Fruit fly (Drosophila melanogaster) whole organism, embryonic: ENCODE measurements around the gene Prx4.
A peak's percentile ranks its signal among the peaks of the same experiment; 100 is the strongest.

Experiments used
- Adf1 ChIP-seq: fragments of 200-800 bp; sonication (Bioruptor generic); IDR thresholded peaks from 2 replicates; pipeline ENCODE4 v1.3.6; 2022; ENCODE audit warnings: missing biosample characterization, missing genetic modification characterization
- Awh ChIP-seq: fragments of 200-800 bp; sonication (Bioruptor generic); IDR thresholded peaks from 2 replicates; pipeline ENCODE4, ENCODE4 v1.3.6; 2022; ENCODE audit warnings: missing biosample characterization, missing genetic modification characterization
- BEAF-32 ChIP-seq: fragments of 200-800 bp; sonication (Bioruptor generic); optimal IDR thresholded peaks from 3 replicates; lab custom pipeline; 2017; ENCODE audit warnings: missing biosample characterization, missing genetic modification characterization, mild to moderate bottlenecking, moderate library complexity, missing genetic modification reagents
- Bgb ChIP-seq: fragments of 200-800 bp; sonication (Bioruptor generic); IDR thresholded peaks from 2 replicates; pipeline ENCODE4 v1.3.6; 2022; ENCODE audit warnings: missing biosample characterization, missing genetic modification characterization; ENCODE audit not compliant: partially characterized antibody
- CG10147 ChIP-seq: fragments of 200-800 bp; sonication (Bioruptor generic); optimal IDR thresholded peaks from 2 replicates; lab custom pipeline; 2019; ENCODE audit warnings: missing biosample characterization, mild to moderate bottlenecking, missing genetic modification characterization, moderate library complexity
- CG11247 ChIP-seq: fragments of 200-800 bp; sonication (Bioruptor generic); IDR thresholded peaks from 2 replicates; pipeline ENCODE4 v1.3.6; 2022; ENCODE audit warnings: missing biosample characterization, missing genetic modification characterization
- CG11456 ChIP-seq: fragments of 200-800 bp; sonication (Bioruptor generic); IDR thresholded peaks from 3 replicates; pipeline ENCODE4 v1.3.6; 2022; ENCODE audit warnings: missing biosample characterization, missing genetic modification characterization
- CG11695 ChIP-seq: fragments of 200-800 bp; sonication (Bioruptor generic); IDR thresholded peaks from 3 replicates; pipeline ENCODE4 v1.3.6; 2022; ENCODE audit warnings: missing biosample characterization, missing genetic modification characterization
- CG11723 ChIP-seq: fragments of 200-800 bp; sonication (Bioruptor generic); optimal IDR thresholded peaks from 2 replicates; lab custom pipeline; 2017; ENCODE audit warnings: missing biosample characterization, mild to moderate bottlenecking, missing genetic modification characterization
- CG12299 ChIP-seq: fragments of 200-800 bp; sonication (Bioruptor generic); optimal IDR thresholded peaks from 2 replicates; lab custom pipeline; 2018; ENCODE audit warnings: missing biosample characterization, mild to moderate bottlenecking, missing genetic modification characterization
- CG12942 ChIP-seq: fragments of 200-800 bp; sonication (Bioruptor generic); optimal IDR thresholded peaks from 3 replicates; lab custom pipeline; 2016; ENCODE audit warnings: missing biosample characterization, missing genetic modification characterization
- CG14441 ChIP-seq: fragments of 200-800 bp; sonication (Bioruptor generic); IDR thresholded peaks from 2 replicates; pipeline ENCODE4 v1.3.6; 2022; ENCODE audit warnings: missing biosample characterization, missing genetic modification characterization
- CG17802 ChIP-seq: fragments of 200-800 bp; sonication (Bioruptor generic); optimal IDR thresholded peaks from 2 replicates; lab custom pipeline; 2018; ENCODE audit warnings: missing biosample characterization, mild to moderate bottlenecking, missing genetic modification characterization, moderate library complexity
- CG1832 ChIP-seq: fragments of 200-800 bp; sonication (Bioruptor generic); optimal IDR thresholded peaks from 2 replicates; lab custom pipeline; 2017; ENCODE audit warnings: missing biosample characterization, mild to moderate bottlenecking, missing genetic modification characterization, inconsistent platforms
- CG2129 ChIP-seq: fragments of 200-800 bp; sonication (Bioruptor generic); IDR thresholded peaks from 2 replicates; pipeline ENCODE4 v1.3.6; 2022; ENCODE audit warnings: missing biosample characterization, missing genetic modification characterization; ENCODE audit not compliant: partially characterized antibody
- CG30431 ChIP-seq: fragments of 200-800 bp; sonication (Bioruptor generic); optimal IDR thresholded peaks from 2 replicates; lab custom pipeline; 2017; ENCODE audit warnings: missing biosample characterization, missing genetic modification characterization
- CG32772 ChIP-seq: fragments of 200-800 bp; sonication (Bioruptor generic); IDR thresholded peaks from 2 replicates; pipeline ENCODE4 v1.3.6; 2022; ENCODE audit warnings: missing biosample characterization, missing genetic modification characterization
- CG33213 ChIP-seq: fragments of 200-800 bp; sonication (Bioruptor generic); optimal IDR thresholded peaks from 3 replicates; lab custom pipeline; 2016; ENCODE audit warnings: missing biosample characterization, missing genetic modification characterization
- CG3726 ChIP-seq: fragments of 200-800 bp; sonication (Bioruptor generic); IDR thresholded peaks from 3 replicates; pipeline ENCODE4, ENCODE4 v1.3.6; 2022; ENCODE audit warnings: missing biosample characterization, missing genetic modification characterization
- CG4424 ChIP-seq: fragments of 200-800 bp; sonication (Bioruptor generic); optimal IDR thresholded peaks from 3 replicates; lab custom pipeline; 2016; ENCODE audit warnings: missing biosample characterization, missing genetic modification characterization
- CG7271 ChIP-seq: fragments of 200-800 bp; sonication (Bioruptor generic); optimal IDR thresholded peaks from 2 replicates; lab custom pipeline; 2018; ENCODE audit warnings: missing biosample characterization, mild to moderate bottlenecking, missing genetic modification characterization, moderate library complexity
- CG7745 ChIP-seq: fragments of 200-800 bp; sonication (Bioruptor generic); optimal IDR thresholded peaks from 2 replicates; lab custom pipeline; 2018; ENCODE audit warnings: missing biosample characterization, mild to moderate bottlenecking, missing genetic modification characterization, moderate library complexity
- CkIIα-i1 ChIP-seq: fragments of 200-800 bp; sonication (Bioruptor generic); IDR thresholded peaks from 2 replicates; pipeline ENCODE4 v1.3.6; 2022; ENCODE audit warnings: missing biosample characterization, missing genetic modification characterization
- Dip2 ChIP-seq: fragments of 200-800 bp; sonication (Bioruptor generic); IDR thresholded peaks from 2 replicates; pipeline ENCODE4 v1.3.6; 2022; ENCODE audit warnings: missing biosample characterization, missing genetic modification characterization
- E2f1 ChIP-seq: fragments of 200-800 bp; sonication (Bioruptor generic); IDR thresholded peaks from 2 replicates; pipeline ENCODE4 v1.3.6; 2022; ENCODE audit warnings: missing biosample characterization, missing genetic modification characterization
- MBD-R2 ChIP-seq: fragments of 200-800 bp; sonication (Bioruptor generic); IDR thresholded peaks from 2 replicates; pipeline ENCODE4 v1.3.6; 2022; ENCODE audit warnings: missing biosample characterization, missing genetic modification characterization
- Mes4 ChIP-seq: fragments of 200-800 bp; sonication (Bioruptor generic); optimal IDR thresholded peaks from 2 replicates; lab custom pipeline; 2016; ENCODE audit warnings: missing biosample characterization, missing genetic modification characterization
- NfI ChIP-seq: fragments of 200-800 bp; sonication (Bioruptor generic); optimal IDR thresholded peaks from 3 replicates; lab custom pipeline; 2018; ENCODE audit warnings: missing biosample characterization, mild to moderate bottlenecking, missing genetic modification characterization, moderate library complexity
- da ChIP-seq: fragments of 200-800 bp; sonication (Bioruptor generic); optimal IDR thresholded peaks from 2 replicates; lab custom pipeline; 2016; ENCODE audit warnings: missing biosample characterization, missing genetic modification characterization
- dati ChIP-seq: fragments of 200-800 bp; sonication (Bioruptor generic); IDR thresholded peaks from 2 replicates; pipeline ENCODE4 v1.3.6; 2022; ENCODE audit warnings: missing biosample characterization, missing genetic modification characterization
- emc ChIP-seq: fragments of 200-800 bp; sonication (Bioruptor generic); optimal IDR thresholded peaks from 2 replicates; lab custom pipeline; 2016; ENCODE audit warnings: missing biosample characterization, missing genetic modification characterization
- en ChIP-seq: fragments of 200-800 bp; sonication (Bioruptor generic); optimal IDR thresholded peaks from 2 replicates; lab custom pipeline; 2016; ENCODE audit warnings: missing biosample characterization, missing genetic modification characterization
- fru ChIP-seq: fragments of >200 bp; optimal IDR thresholded peaks from 2 replicates; lab custom pipeline; 2017
- gce ChIP-seq: fragments of 200-800 bp; sonication (Bioruptor generic); IDR thresholded peaks from 3 replicates; pipeline ENCODE4 v1.3.6; 2022; ENCODE audit warnings: missing biosample characterization, missing genetic modification characterization
- hbn ChIP-seq: fragments of 200-800 bp; sonication (Bioruptor generic); IDR thresholded peaks from 2 replicates; pipeline ENCODE4 v1.3.6; 2022; ENCODE audit warnings: missing biosample characterization, missing genetic modification characterization; ENCODE audit not compliant: partially characterized antibody
- luna ChIP-seq: fragments of 200-800 bp; sonication (Bioruptor generic); optimal IDR thresholded peaks from 2 replicates; lab custom pipeline; 2016; ENCODE audit warnings: missing biosample characterization, missing genetic modification characterization
- nmo ChIP-seq: fragments of 200-800 bp; sonication (Bioruptor generic); optimal IDR thresholded peaks from 2 replicates; lab custom pipeline; 2018; ENCODE audit warnings: missing biosample characterization, mild to moderate bottlenecking, missing genetic modification characterization, moderate library complexity
- org-1 ChIP-seq: fragments of 200-800 bp; sonication (Bioruptor generic); optimal IDR thresholded peaks from 2 replicates; lab custom pipeline; 2017; ENCODE audit warnings: missing biosample characterization, missing genetic modification characterization
- phol ChIP-seq: fragments of 200-800 bp; sonication (Bioruptor generic); optimal IDR thresholded peaks from 3 replicates; lab custom pipeline; 2018; ENCODE audit warnings: missing biosample characterization, mild to moderate bottlenecking, missing genetic modification characterization, moderate library complexity
- salm ChIP-seq: fragments of 200-800 bp; sonication (Bioruptor generic); optimal IDR thresholded peaks from 2 replicates; lab custom pipeline; 2018; ENCODE audit warnings: missing biosample characterization, mild to moderate bottlenecking, missing genetic modification characterization
- schlank ChIP-seq: fragments of 200-800 bp; sonication (Bioruptor generic); optimal IDR thresholded peaks from 2 replicates; lab custom pipeline; 2018; ENCODE audit warnings: missing biosample characterization, mild to moderate bottlenecking, missing genetic modification characterization
- sens-2 ChIP-seq: fragments of 200-800 bp; sonication (Bioruptor generic); IDR thresholded peaks from 2 replicates; pipeline ENCODE4 v1.3.6; 2022; ENCODE audit warnings: missing biosample characterization, missing genetic modification characterization
- seq ChIP-seq: fragments of 200-800 bp; sonication (Bioruptor generic); IDR thresholded peaks from 2 replicates; pipeline ENCODE4 v1.3.6; 2022; ENCODE audit warnings: missing biosample characterization, missing genetic modification characterization
- sim ChIP-seq: fragments of 200-800 bp; sonication (Bioruptor generic); IDR thresholded peaks from 2 replicates; pipeline ENCODE4 v1.3.6; 2022; ENCODE audit warnings: missing biosample characterization, missing genetic modification characterization
- sr ChIP-seq: fragments of 200-800 bp; sonication (Bioruptor generic); IDR thresholded peaks from 3 replicates; pipeline ENCODE4 v1.3.6; 2022; ENCODE audit warnings: missing biosample characterization, missing genetic modification characterization
- ssp ChIP-seq: fragments of 200-800 bp; sonication (Bioruptor generic); IDR thresholded peaks from 2 replicates; pipeline ENCODE4 v1.3.6; 2022; ENCODE audit warnings: missing biosample characterization, missing genetic modification characterization
- toy ChIP-seq: fragments of 200-800 bp; sonication (Bioruptor generic); IDR thresholded peaks from 2 replicates; pipeline ENCODE4 v1.3.6; 2022; ENCODE audit warnings: missing biosample characterization, missing genetic modification characterization
- trem ChIP-seq: fragments of 200-800 bp; optimal IDR thresholded peaks from 3 replicates; lab custom pipeline; 2019; ENCODE audit warnings: missing biosample characterization, mild to moderate bottlenecking, missing genetic modification characterization, moderate library complexity
- ttk ChIP-seq: fragments of 200-800 bp; sonication (Bioruptor generic); IDR thresholded peaks from 2 replicates; pipeline ENCODE4 v2.1.2; 2022; ENCODE audit warnings: missing biosample characterization, missing genetic modification characterization
- unc-4 ChIP-seq: fragments of 200-800 bp; sonication (Bioruptor generic); IDR thresholded peaks from 2 replicates; pipeline ENCODE4 v1.3.6; 2022; ENCODE audit warnings: missing biosample characterization, missing genetic modification characterization; ENCODE audit not compliant: partially characterized antibody
- unpg ChIP-seq: fragments of 200-800 bp; sonication (Bioruptor generic); optimal IDR thresholded peaks from 3 replicates; lab custom pipeline; 2018; ENCODE audit warnings: missing biosample characterization, mild to moderate bottlenecking, missing genetic modification characterization, moderate library complexity
- vvl ChIP-seq: fragments of 200-800 bp; sonication (Bioruptor generic); IDR thresholded peaks from 2 replicates; pipeline ENCODE4 v1.3.6; 2022; ENCODE audit warnings: missing biosample characterization, missing genetic modification characterization

Prx4 gene

DNA sequence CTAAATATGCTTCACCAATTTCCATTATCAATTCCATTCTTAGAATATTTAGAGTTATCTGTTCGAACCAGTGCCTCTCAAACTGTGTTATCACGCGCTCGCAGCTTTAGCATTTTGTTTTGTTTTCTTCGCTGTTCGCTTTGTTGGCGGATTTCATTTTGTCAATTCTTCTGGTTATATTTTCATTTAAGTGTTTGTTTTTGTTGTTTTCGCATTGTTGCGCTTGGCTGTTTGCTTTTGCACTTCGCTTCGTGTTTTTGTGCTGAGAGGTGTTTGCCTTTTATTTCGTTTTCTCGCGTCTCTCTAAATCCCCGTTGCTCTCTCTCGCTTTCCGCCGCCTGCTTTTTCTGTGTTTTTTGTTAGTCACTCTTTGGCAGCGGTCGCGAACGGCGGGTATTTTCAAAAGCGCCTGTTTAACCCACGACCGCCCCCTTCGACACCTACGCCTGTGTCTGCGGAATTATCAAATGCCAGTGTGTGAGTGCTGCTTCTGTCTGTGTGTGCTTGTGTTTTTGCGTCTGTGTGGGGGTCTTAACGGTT lies 35.5 kb downstream of the Prx4 start (continued):
- TF ChIP-seq CG17802 (tag; lab: Kevin White, UChicago) = no peak
- TF ChIP-seq vvl (GFP tag; lab: Robert Waterston, UW) = peak; percentile 75
- peak; percentile 96 for TF ChIP-seq sr
- TF ChIP-seq nmo (GFP tag; lab: Kevin White, UChicago) = no peak
- no peak for TF ChIP-seq CG33213
- no peak for TF ChIP-seq ssp (GFP tag; lab: Robert Waterston, UW)
- TF ChIP-seq NfI (GFP tag; lab: Kevin White, UChicago) = peak; percentile 35
- TF ChIP-seq seq (GFP tag; lab: Robert Waterston, UW) = peak; percentile 30; the same call in 1 of the 2 replicates
- no peak for TF ChIP-seq da (GFP tag; lab: Kevin White, UChicago)
- TF ChIP-seq CG2129 (GFP tag; lab: Robert Waterston, UW) = no peak
- TF ChIP-seq trem (tag; lab: Kevin White, UChicago) = no peak
- TF ChIP-seq CG30431 (GFP tag; lab: Kevin White, UChicago) = no peak
- TF ChIP-seq salm (tag; lab: Kevin White, UChicago) = no peak
- TF ChIP-seq unc-4 (GFP tag; lab: Robert Waterston, UW) = no peak
- TF ChIP-seq Adf1 (GFP tag; lab: Robert Waterston, UW) = peak; percentile 74
- TF ChIP-seq CG10147 (GFP tag; lab: Kevin White, UChicago) = no peak
- peak; percentile 73 for TF ChIP-seq Awh (GFP tag; lab: Robert Waterston, UW)
- TF ChIP-seq CG11695 = peak; percentile 52; the same call in 2 of the 3 replicates
- peak; percentile 57 for TF ChIP-seq CG11247 (GFP tag; lab: Robert Waterston, UW)
- peak; percentile 49; the same call in 2 of the 3 replicates for TF ChIP-seq CG11456 (GFP tag; lab: Robert Waterston, UW)
- no peak for TF ChIP-seq CG7745 (tag; lab: Kevin White, UChicago)
- peak; percentile 37; the same call in 1 of the 2 replicates for TF ChIP-seq CG32772 (GFP tag; lab: Robert Waterston, UW)
- no peak for TF ChIP-seq en (GFP tag; lab: Kevin White, UChicago)
- TF ChIP-seq CG12942 (GFP tag; lab: Kevin White, UChicago) = no peak
- no peak for TF ChIP-seq CG12299 (tag; lab: Kevin White, UChicago)
- no peak for TF ChIP-seq fru (lab: Kevin White, UChicago)
- TF ChIP-seq CG4424 (GFP tag; lab: Kevin White, UChicago) = no peak
- TF ChIP-seq sim = 0 out of 2 replicates have a peak, but pooled peaks have one; percentile 21
- TF ChIP-seq emc = no peak
- no peak for TF ChIP-seq Dip2 (GFP tag; lab: Robert Waterston, UW)
- no peak for TF ChIP-seq phol (tag; lab: Kevin White, UChicago)
- TF ChIP-seq Bgb (GFP tag; lab: Robert Waterston, UW) = peak; percentile 43; the same call in 1 of the 2 replicates
- TF ChIP-seq CG7271 (tag; lab: Kevin White, UChicago) = no peak
- no peak for TF ChIP-seq CG1832 (GFP tag; lab: Kevin White, UChicago)
- no peak for TF ChIP-seq MBD-R2 (GFP tag; lab: Robert Waterston, UW)
- TF ChIP-seq E2f1 (GFP tag; lab: Robert Waterston, UW) = no peak
- TF ChIP-seq CG11723 (GFP tag; lab: Kevin White, UChicago) = peak; percentile 23
- TF ChIP-seq CkIIα-i1 (GFP tag; lab: Robert Waterston, UW) = no peak
- TF ChIP-seq unpg (GFP tag; lab: Kevin White, UChicago) = peak; percentile 13
- no peak for TF ChIP-seq BEAF-32
- peak; percentile 39 for TF ChIP-seq org-1 (GFP tag; lab: Kevin White, UChicago)
- TF ChIP-seq CG3726 (GFP tag; lab: Robert Waterston, UW) = no peak
- no peak for TF ChIP-seq dati (GFP tag; lab: Robert Waterston, UW)
- TF ChIP-seq schlank (tag; lab: Kevin White, UChicago) = no peak
- no peak for TF ChIP-seq sens-2 (GFP tag; lab: Robert Waterston, UW)
- TF ChIP-seq hbn (GFP tag; lab: Robert Waterston, UW) = no peak
- no peak for TF ChIP-seq gce
- peak; percentile 7 for TF ChIP-seq Mes4 (GFP tag; lab: Kevin White, UChicago)
- 0 out of 2 replicates have a peak, but pooled peaks have one; percentile 34 for TF ChIP-seq ttk (GFP tag; lab: Robert Waterston, UW)
- no peak for TF ChIP-seq CG14441 (GFP tag; lab: Robert Waterston, UW)
- TF ChIP-seq luna (GFP tag; lab: Kevin White, UChicago) = no peak
- no peak for TF ChIP-seq toy (GFP tag; lab: Robert Waterston, UW)
